Fruit fly (Drosophila melanogaster) S2 (cell line): ENCODE measurements around the gene CG7675.

Experiments
- CG8478 ChIP-seq: fragments of >200 bp; optimal IDR thresholded peaks from 2 replicates; lab custom pipeline; 2018
- CTCF ChIP-seq, 2 experiments: fragments of >200 bp; optimal IDR thresholded peaks; 2 replicates each; lab custom pipeline; 2018

CG7675 gene

DNA sequence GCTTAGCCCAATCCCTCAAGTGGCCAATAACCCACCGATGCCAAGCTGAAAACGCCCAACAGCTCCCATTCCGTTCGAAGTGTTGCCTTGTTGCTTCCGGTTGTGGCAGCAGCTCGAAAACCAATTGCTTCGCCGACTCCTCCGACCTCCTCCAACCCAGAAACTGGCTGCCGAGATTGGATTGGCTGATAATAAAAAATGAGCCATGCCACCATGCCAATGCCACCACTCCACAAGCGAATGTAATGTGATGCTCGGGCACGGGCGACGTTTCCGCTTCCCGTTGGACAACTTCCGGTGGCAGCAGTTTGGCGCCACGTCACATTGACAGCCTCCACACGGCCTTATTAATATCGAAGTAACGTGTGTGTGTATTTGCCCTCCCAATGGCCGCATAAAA lies 42.5 kb downstream of the CG7675 start:
- TF ChIP-seq CG8478 (lab: Kevin White, UChicago) (no peak), CTCF (optimal IDR thresholded peaks at IDR 0.05; lab: Kevin White, UChicago) (no peak)

dm6 chr3R:18328842-18329241 lies 52.1 kb downstream of the CG7675 start, which contains the start of gene naz:
Gene naz, minus strand, starts transcription at chr3R:18328942.
- TF ChIP-seq CTCF (optimal IDR thresholded peaks at IDR 0.05; lab: Kevin White, UChicago) (no peak), CG8478 (lab: Kevin White, UChicago) (no peak)
